Fruit fly (Drosophila melanogaster) whole organism, adult: ENCODE measurements around the gene DNAlig4.

Experiments used
- CG11617 ChIP-seq: fragments of 200-800 bp; sonication (Bioruptor generic); optimal IDR thresholded peaks from 2 replicates; lab custom pipeline; 2017; ENCODE audit warnings: mild to moderate bottlenecking, missing biosample characterization, missing genetic modification reagents, missing genetic modification characterization
- CG12768 ChIP-seq: fragments of 200-800 bp; sonication (Bioruptor generic); optimal IDR thresholded peaks from 2 replicates; lab custom pipeline; 2017; ENCODE audit warnings: missing biosample characterization, missing genetic modification characterization, mild to moderate bottlenecking, moderate library complexity, missing genetic modification reagents
- CG14711 ChIP-seq: fragments of 200-800 bp; sonication (Bioruptor generic); optimal IDR thresholded peaks from 2 replicates; lab custom pipeline; 2018; ENCODE audit warnings: missing biosample characterization, mild to moderate bottlenecking, missing genetic modification characterization, moderate library complexity
- CG1620 ChIP-seq: fragments of 200-800 bp; sonication (Bioruptor generic); optimal IDR thresholded peaks from 2 replicates; lab custom pipeline; 2016; ENCODE audit warnings: missing biosample characterization, missing genetic modification characterization
- CG33017 ChIP-seq: fragments of 200-800 bp; sonication (Bioruptor generic); optimal IDR thresholded peaks from 2 replicates; lab custom pipeline; 2018; ENCODE audit warnings: missing biosample characterization, mild to moderate bottlenecking, missing genetic modification characterization, moderate library complexity
- CG5204 ChIP-seq: fragments of 200-800 bp; sonication (Bioruptor generic); optimal IDR thresholded peaks from 2 replicates; lab custom pipeline; 2016; ENCODE audit warnings: missing biosample characterization, missing genetic modification characterization
- CG7045 ChIP-seq: fragments of 200-800 bp; sonication (Bioruptor generic); optimal IDR thresholded peaks from 2 replicates; lab custom pipeline; 2017; ENCODE audit warnings: missing biosample characterization, mild to moderate bottlenecking, missing genetic modification characterization
- CG7101 ChIP-seq: fragments of 200-800 bp; sonication (Bioruptor generic); optimal IDR thresholded peaks from 2 replicates; lab custom pipeline; 2018; ENCODE audit warnings: missing biosample characterization, mild to moderate bottlenecking, missing genetic modification characterization, moderate library complexity
- Clk ChIP-seq: fragments of 200-800 bp; sonication (Bioruptor generic); optimal IDR thresholded peaks from 2 replicates; lab custom pipeline; 2017; ENCODE audit warnings: missing biosample characterization, missing genetic modification characterization
- Crg-1 ChIP-seq: fragments of 200-800 bp; sonication (Bioruptor generic); optimal IDR thresholded peaks from 2 replicates; lab custom pipeline; 2016; ENCODE audit warnings: missing biosample characterization, missing genetic modification characterization
- Hr96 ChIP-seq: fragments of 200-800 bp; sonication (Bioruptor generic); optimal IDR thresholded peaks from 2 replicates; lab custom pipeline; 2016; ENCODE audit warnings: missing biosample characterization, missing genetic modification characterization
- Mnt ChIP-seq: fragments of 200-800 bp; sonication (Bioruptor generic); optimal IDR thresholded peaks from 2 replicates; lab custom pipeline; 2016; ENCODE audit warnings: missing biosample characterization, mild to moderate bottlenecking, missing genetic modification characterization
- bab1 ChIP-seq: fragments of 200-800 bp; sonication (Bioruptor generic); optimal IDR thresholded peaks from 3 replicates; lab custom pipeline; 2019; ENCODE audit warnings: missing biosample characterization, mild to moderate bottlenecking, missing genetic modification characterization, moderate library complexity
- cic ChIP-seq: fragments of 200-800 bp; sonication (Bioruptor generic); optimal IDR thresholded peaks from 2 replicates; lab custom pipeline; 2017; ENCODE audit warnings: missing biosample characterization, mild to moderate bottlenecking, missing genetic modification characterization, moderate library complexity
- cnc ChIP-seq, 2 experiments: fragments of >200 bp; optimal IDR thresholded peaks; 2 replicates each; lab custom pipeline; 2017
- kay ChIP-seq: fragments of 200-800 bp; sonication (Bioruptor generic); peaks from one replicate; lab custom pipeline; 2016; ENCODE audit warnings: missing biosample characterization, missing genetic modification characterization, borderline replicate concordance
- ovo ChIP-seq: fragments of 200-800 bp; sonication (Bioruptor generic); optimal IDR thresholded peaks from 2 replicates; lab custom pipeline; 2016; ENCODE audit warnings: missing biosample characterization, missing genetic modification characterization
- pad ChIP-seq: fragments of 200-800 bp; sonication (Bioruptor generic); optimal IDR thresholded peaks from 3 replicates; lab custom pipeline; 2017; ENCODE audit warnings: missing biosample characterization, missing genetic modification characterization, mild to moderate bottlenecking, moderate library complexity, missing genetic modification reagents
- tj ChIP-seq: fragments of 200-800 bp; sonication (Bioruptor generic); optimal IDR thresholded peaks from 3 replicates; lab custom pipeline; 2017; ENCODE audit warnings: missing biosample characterization, mild to moderate bottlenecking, missing genetic modification characterization, moderate library complexity
- toe ChIP-seq: fragments of 200-800 bp; sonication (Bioruptor generic); optimal IDR thresholded peaks from 2 replicates; lab custom pipeline; 2016; ENCODE audit warnings: missing biosample characterization, missing genetic modification characterization

DNAlig4 gene

DNA sequence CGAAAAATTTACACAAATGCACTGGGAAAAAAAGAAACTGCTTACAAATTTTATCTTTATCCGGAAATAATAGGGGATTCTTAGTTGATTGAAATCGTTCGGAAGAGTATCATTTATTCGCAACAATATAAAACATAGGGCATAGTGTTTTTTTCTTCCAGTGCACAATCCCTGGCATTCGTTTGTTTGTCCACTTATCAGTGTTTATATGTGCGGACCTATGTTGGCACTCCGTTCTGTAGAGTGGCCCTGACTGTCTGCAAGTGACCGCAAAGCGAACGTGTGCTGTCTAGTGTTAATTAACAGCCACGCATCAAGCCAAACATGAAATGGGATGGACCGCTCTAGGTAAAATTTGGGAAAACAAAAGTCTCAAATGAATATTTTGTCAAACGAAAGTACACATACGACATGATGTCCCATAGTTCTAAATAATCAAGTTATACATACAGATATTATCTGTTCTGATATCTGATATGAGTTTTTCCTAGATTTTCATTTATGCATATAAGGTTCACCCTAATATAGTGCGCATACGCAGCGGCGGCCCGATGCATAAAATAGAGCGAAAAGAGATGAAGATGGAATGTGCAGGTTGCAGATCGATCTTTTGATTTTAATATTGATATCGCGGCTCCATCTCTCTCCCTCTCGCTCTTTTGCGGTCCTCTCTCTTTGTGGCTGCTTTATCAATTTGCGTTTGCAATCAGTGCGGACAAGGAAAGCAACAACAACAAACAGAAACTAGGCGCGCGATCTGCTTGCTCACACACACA lies 26.3 kb downstream of the DNAlig4 start:
- TF ChIP-seq bab1 (GFP tag; lab: Kevin White, UChicago) (peak; percentile 81), CG5204 (GFP tag; lab: Kevin White, UChicago) (peak; percentile 69), cnc (optimal IDR thresholded peaks at IDR 0.05; lab: Kevin White, UChicago) (no peak), CG7045 (GFP tag; lab: Kevin White, UChicago) (peak; percentile 42), toe (GFP tag; lab: Kevin White, UChicago) (peak; percentile 16), pad (GFP tag; lab: Kevin White, UChicago) (no peak), CG12768 (GFP tag; lab: Kevin White, UChicago) (no peak), cic (GFP tag; lab: Kevin White, UChicago) (no peak), kay (peak; percentile 28), CG14711 (tag; lab: Kevin White, UChicago) (peak; percentile 66), CG33017 (peak; percentile 63), CG11617 (peak; percentile 81), CG1620 (peak; percentile 67), ovo (GFP tag; lab: Kevin White, UChicago) (no peak), Crg-1 (GFP tag; lab: Kevin White, UChicago) (peak; percentile 17), tj (peak; percentile 42), Clk (GFP tag; lab: Kevin White, UChicago) (no peak), Hr96 (peak; percentile 79), CG7101 (tag; lab: Kevin White, UChicago) (peak; percentile 85), Mnt (GFP tag; lab: Kevin White, UChicago) (no peak)

DNA sequence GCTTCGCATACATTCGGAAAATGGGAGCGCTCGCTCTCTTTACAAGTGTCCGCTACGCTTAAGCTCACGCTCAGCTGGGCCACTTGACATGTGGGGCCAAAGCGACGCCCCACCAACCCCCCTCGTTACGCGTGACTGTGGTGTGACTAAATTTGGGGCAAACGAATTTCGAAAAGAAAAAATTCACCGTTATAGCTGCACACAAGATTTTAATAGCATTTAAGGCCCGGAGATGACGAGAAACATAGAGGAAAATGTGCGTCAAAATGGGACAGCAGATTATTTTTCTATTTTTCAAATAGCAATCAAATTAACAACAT lies 27.0 kb downstream of the DNAlig4 start:
- TF ChIP-seq Hr96 (no peak), ovo (GFP tag; lab: Kevin White, UChicago) (peak; percentile 60), CG11617 (no peak), pad (GFP tag; lab: Kevin White, UChicago) (peak; percentile 58)

dm6 chrX:13639998-13640691 lies 27.5 kb downstream of the DNAlig4 start:
- TF ChIP-seq cic (GFP tag; lab: Kevin White, UChicago), result peak; percentile 90
- peak; percentile 93 for TF ChIP-seq CG33017
- TF ChIP-seq CG11617, result peak; percentile 95
- TF ChIP-seq CG7101 (tag; lab: Kevin White, UChicago), result peak; percentile 98
- TF ChIP-seq Mnt (GFP tag; lab: Kevin White, UChicago), result peak; percentile 95
- peak; percentile 95 for TF ChIP-seq CG14711 (tag; lab: Kevin White, UChicago)
- peak; percentile 94 for TF ChIP-seq CG1620
- TF ChIP-seq Crg-1 (GFP tag; lab: Kevin White, UChicago), result peak; percentile 96
- peak; percentile 94 for TF ChIP-seq CG12768 (GFP tag; lab: Kevin White, UChicago)
- peak; percentile 95 for TF ChIP-seq Hr96
- TF ChIP-seq ovo (GFP tag; lab: Kevin White, UChicago), result peak; percentile 77
- peak; percentile 85 for TF ChIP-seq kay
- TF ChIP-seq CG7045 (GFP tag; lab: Kevin White, UChicago), result peak; percentile 88
- TF ChIP-seq pad (GFP tag; lab: Kevin White, UChicago), result peak; percentile 89
- TF ChIP-seq bab1 (GFP tag; lab: Kevin White, UChicago), result peak; percentile 97
- TF ChIP-seq tj, result peak; percentile 91
- TF ChIP-seq toe (GFP tag; lab: Kevin White, UChicago), result peak; percentile 84
- TF ChIP-seq CG5204 (GFP tag; lab: Kevin White, UChicago), result peak; percentile 92
- TF ChIP-seq cnc (optimal IDR thresholded peaks at IDR 0.05; lab: Kevin White, UChicago), result no peak
- TF ChIP-seq Clk (GFP tag; lab: Kevin White, UChicago), result peak; percentile 80

DNA sequence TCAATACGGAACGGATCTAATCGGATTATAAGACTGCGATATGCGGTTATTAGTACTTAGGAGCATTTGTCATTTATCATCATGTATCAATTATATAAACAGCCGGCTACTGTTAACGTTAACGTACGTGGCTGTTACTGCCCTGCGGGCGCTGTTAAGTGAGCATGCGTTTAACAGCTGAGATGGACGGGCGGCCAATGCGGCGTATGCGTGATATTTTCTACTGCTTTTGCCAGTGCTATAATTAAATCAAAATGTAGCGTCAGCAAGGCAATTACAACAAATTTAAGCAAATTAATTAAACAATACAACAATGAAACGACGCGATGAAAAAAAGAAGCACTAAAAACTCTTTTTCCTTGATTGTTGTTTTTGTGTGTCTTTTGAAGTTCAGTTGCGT lies 30.0 kb downstream of the DNAlig4 start:
- TF ChIP-seq Clk (GFP tag; lab: Kevin White, UChicago), result no peak
- no peak for TF ChIP-seq Mnt (GFP tag; lab: Kevin White, UChicago)
- TF ChIP-seq CG11617, result no peak
- TF ChIP-seq CG7045 (GFP tag; lab: Kevin White, UChicago), result no peak
- no peak for TF ChIP-seq Hr96
- no peak for TF ChIP-seq CG12768 (GFP tag; lab: Kevin White, UChicago)
- TF ChIP-seq cnc (optimal IDR thresholded peaks at IDR 0.05; lab: Kevin White, UChicago), result no peak
- no peak for TF ChIP-seq tj
- TF ChIP-seq ovo (GFP tag; lab: Kevin White, UChicago), result no peak
- TF ChIP-seq CG5204 (GFP tag; lab: Kevin White, UChicago), result no peak
- TF ChIP-seq CG33017, result no peak
- no peak for TF ChIP-seq pad (GFP tag; lab: Kevin White, UChicago)
- TF ChIP-seq Crg-1 (GFP tag; lab: Kevin White, UChicago), result no peak
- no peak for TF ChIP-seq kay
- no peak for TF ChIP-seq CG1620
- no peak for TF ChIP-seq CG14711 (tag; lab: Kevin White, UChicago)
- TF ChIP-seq cic (GFP tag; lab: Kevin White, UChicago), result no peak

dm6 chrX:13636810-13637209 lies 30.8 kb downstream of the DNAlig4 start:
- no peak for TF ChIP-seq CG14711 (tag; lab: Kevin White, UChicago)
- TF ChIP-seq Crg-1 (GFP tag; lab: Kevin White, UChicago), result no peak
- TF ChIP-seq CG33017, result no peak
- TF ChIP-seq Hr96, result no peak
- no peak for TF ChIP-seq CG7101 (tag; lab: Kevin White, UChicago)
- TF ChIP-seq toe (GFP tag; lab: Kevin White, UChicago), result no peak
- no peak for TF ChIP-seq CG12768 (GFP tag; lab: Kevin White, UChicago)
- no peak for TF ChIP-seq cic (GFP tag; lab: Kevin White, UChicago)
- TF ChIP-seq ovo (GFP tag; lab: Kevin White, UChicago), result no peak
- TF ChIP-seq Mnt (GFP tag; lab: Kevin White, UChicago), result no peak
- no peak for TF ChIP-seq CG11617
- TF ChIP-seq pad (GFP tag; lab: Kevin White, UChicago), result no peak
- no peak for TF ChIP-seq CG5204 (GFP tag; lab: Kevin White, UChicago)
- no peak for TF ChIP-seq Clk (GFP tag; lab: Kevin White, UChicago)
- no peak for TF ChIP-seq tj
- TF ChIP-seq CG7045 (GFP tag; lab: Kevin White, UChicago), result no peak
- no peak for TF ChIP-seq kay
